Worm (Caenorhabditis elegans): ENCODE measurements around the gene D2007.2.

ce11 chrIII:8136517-8137099, 12.2 kb upstream of the D2007.2 start:
- no peak for TF ChIP-seq sea-1 (GFP tag; conservative IDR thresholded peaks at IDR 0.05)
- no peak for TF ChIP-seq B0310.2 (tag; optimal IDR thresholded peaks at IDR 0.05)
- TF ChIP-seq ama-1 (optimal IDR thresholded peaks at IDR 0.05) = peak; percentile 46
- no peak for TF ChIP-seq pes-1 (GFP tag; IDR thresholded peaks at IDR 0.05)
- no peak for TF ChIP-seq hnd-1 (tag; optimal IDR thresholded peaks at IDR 0.05)
- no peak for TF ChIP-seq ets-7 (tag; optimal IDR thresholded peaks at IDR 0.05)
- TF ChIP-seq scrt-1 (GFP tag; IDR thresholded peaks at IDR 0.05) = no peak
- TF ChIP-seq tra-4 (tag; optimal IDR thresholded peaks at IDR 0.05) = no peak
- TF ChIP-seq flt-1 (GFP tag; IDR thresholded peaks at IDR 0.05) = no peak
- TF ChIP-seq ceh-13 (GFP tag; optimal IDR thresholded peaks at IDR 0.05) = no peak
- TF ChIP-seq tbx-37 (GFP tag; conservative IDR thresholded peaks at IDR 0.05) = no peak
